Fruit fly (Drosophila melanogaster): ENCODE results near the gene Sfmbt.

Gene Sfmbt

dm6 chr2L:13222225-13222648 is 45.7 kb upstream of the Sfmbt start, which contains the start of the genes Ski6 and CG16812 (continued):
- no peak for TF ChIP-seq emc (GFP tag; optimal IDR thresholded peaks at IDR 0.05)
- TF ChIP-seq fd96Cb (tag; optimal IDR thresholded peaks at IDR 0.05) = peak; percentile 61
- TF ChIP-seq slp2 (GFP tag; optimal IDR thresholded peaks at IDR 0.05) = no peak
- TF ChIP-seq Lhr (GFP tag; optimal IDR thresholded peaks at IDR 0.05) = no peak
- TF ChIP-seq Dbx (GFP tag; IDR thresholded peaks at IDR 0.05) = peak; percentile 68
- TF ChIP-seq seq (GFP tag; IDR thresholded peaks at IDR 0.05) = no peak
- no peak for TF ChIP-seq dimm (GFP tag; IDR thresholded peaks at IDR 0.05)
- peak; percentile 81 for TF ChIP-seq CG30020 (tag; optimal IDR thresholded peaks at IDR 0.05)
- TF ChIP-seq CG6254 (GFP tag; optimal IDR thresholded peaks at IDR 0.05) = no peak
- peak; percentile 31 for TF ChIP-seq CG13624 (GFP tag; optimal IDR thresholded peaks at IDR 0.05)
- peak; percentile 66 for TF ChIP-seq Atf6 (GFP tag; IDR thresholded peaks at IDR 0.05)
- TF ChIP-seq CG8290 (GFP tag; optimal IDR thresholded peaks at IDR 0.05) = peak; percentile 37
- no peak for TF ChIP-seq CG8290 (tag; optimal IDR thresholded peaks at IDR 0.05)
- TF ChIP-seq cg (GFP tag; optimal IDR thresholded peaks at IDR 0.05) = no peak
- TF ChIP-seq Fer2 (tag; optimal IDR thresholded peaks at IDR 0.05) = peak; percentile 66
- TF ChIP-seq ash1 (GFP tag; optimal IDR thresholded peaks at IDR 0.05) = no peak
- peak; percentile 76 for TF ChIP-seq Xrp1 (GFP tag; IDR thresholded peaks at IDR 0.05)
- peak in 1 of 3 experiments; percentile 8 for TF ChIP-seq Stat92E (GFP tag; optimal IDR thresholded peaks at IDR 0.05)
- no peak for TF ChIP-seq dmrt99B (tag; optimal IDR thresholded peaks at IDR 0.05)
- no peak for TF ChIP-seq Eip74EF (GFP tag; optimal IDR thresholded peaks at IDR 0.05)
- no peak for TF ChIP-seq Drgx (GFP tag; IDR thresholded peaks at IDR 0.05)
- TF ChIP-seq Sry-δ (GFP tag; optimal IDR thresholded peaks at IDR 0.05) = peak; percentile 42
- no peak for TF ChIP-seq CG2889 (GFP tag; IDR thresholded peaks at IDR 0.05)
- TF ChIP-seq CG10462 (GFP tag; optimal IDR thresholded peaks at IDR 0.05) = peak; percentile 40
- peak; percentile 23; the same call in 1 of the 2 replicates for TF ChIP-seq CG16779 (GFP tag; IDR thresholded peaks at IDR 0.05)
- TF ChIP-seq slbo (GFP tag; IDR thresholded peaks at IDR 0.05) = peak; percentile 77
- TF ChIP-seq Bgb (GFP tag; IDR thresholded peaks at IDR 0.05; ENCODE audit: partially characterized antibody) = no peak
- TF ChIP-seq cwo (GFP tag; optimal IDR thresholded peaks at IDR 0.05) = no peak
- peak; percentile 54 for TF ChIP-seq bab2 (GFP tag; optimal IDR thresholded peaks at IDR 0.05)
- no peak for TF ChIP-seq Asciz (GFP tag; optimal IDR thresholded peaks at IDR 0.05)
- TF ChIP-seq cad (GFP tag; optimal IDR thresholded peaks at IDR 0.05) = no peak
- TF ChIP-seq NC2β (GFP tag; optimal IDR thresholded peaks at IDR 0.05) = peak; percentile 51
- peak; percentile 43 for TF ChIP-seq esg (GFP tag; conservative IDR thresholded peaks at IDR 0.05)
- no peak for TF ChIP-seq ac (GFP tag; optimal IDR thresholded peaks at IDR 0.05)
- TF ChIP-seq CG11456 (GFP tag; IDR thresholded peaks at IDR 0.05) = no peak
- TF ChIP-seq CG3281 (GFP tag; optimal IDR thresholded peaks at IDR 0.05) = no peak
- peak; percentile 72 for TF ChIP-seq ind (GFP tag; optimal IDR thresholded peaks at IDR 0.05)
- peak; percentile 48 for TF ChIP-seq Meics (GFP tag; optimal IDR thresholded peaks at IDR 0.05)
- TF ChIP-seq Usf (GFP tag; optimal IDR thresholded peaks at IDR 0.05) = no peak
- peak; percentile 59 for TF ChIP-seq Spps (tag; optimal IDR thresholded peaks at IDR 0.05)
- peak; percentile 15 for TF ChIP-seq pnt (GFP tag; optimal IDR thresholded peaks at IDR 0.05)
- 0 out of 3 replicates have a peak, but pooled peaks have one; percentile 20 for TF ChIP-seq ci (GFP tag; IDR thresholded peaks at IDR 0.05)
- TF ChIP-seq Med (GFP tag) = peak; percentile 84
- no peak for TF ChIP-seq CG7745 (tag; optimal IDR thresholded peaks at IDR 0.05)
- peak; percentile 35; the same call in 1 of the 3 replicates for TF ChIP-seq CG6791 (GFP tag; IDR thresholded peaks at IDR 0.05; ENCODE audit: partially characterized antibody)
- TF ChIP-seq CG12769 (tag; optimal IDR thresholded peaks at IDR 0.05) = no peak
- no peak for TF ChIP-seq her (GFP tag; optimal IDR thresholded peaks at IDR 0.05)
- TF ChIP-seq lola (GFP tag; optimal IDR thresholded peaks at IDR 0.05) = peak in 1 of 3 experiments; percentile 71
- no peak for TF ChIP-seq CG15479 (GFP tag; optimal IDR thresholded peaks at IDR 0.05)
- TF ChIP-seq nau (GFP tag; optimal IDR thresholded peaks at IDR 0.05) = no peak
- no peak for TF ChIP-seq Hr39 (optimal IDR thresholded peaks at IDR 0.05)
